Worm (Caenorhabditis elegans): ENCODE results near the gene spp-2.
"Not testable (repeated sequence)": the region's sequence is repeated elsewhere in the genome, so short reads cannot be mapped to it uniquely, and the experiment has no call there.

Gene spp-2

DNA sequence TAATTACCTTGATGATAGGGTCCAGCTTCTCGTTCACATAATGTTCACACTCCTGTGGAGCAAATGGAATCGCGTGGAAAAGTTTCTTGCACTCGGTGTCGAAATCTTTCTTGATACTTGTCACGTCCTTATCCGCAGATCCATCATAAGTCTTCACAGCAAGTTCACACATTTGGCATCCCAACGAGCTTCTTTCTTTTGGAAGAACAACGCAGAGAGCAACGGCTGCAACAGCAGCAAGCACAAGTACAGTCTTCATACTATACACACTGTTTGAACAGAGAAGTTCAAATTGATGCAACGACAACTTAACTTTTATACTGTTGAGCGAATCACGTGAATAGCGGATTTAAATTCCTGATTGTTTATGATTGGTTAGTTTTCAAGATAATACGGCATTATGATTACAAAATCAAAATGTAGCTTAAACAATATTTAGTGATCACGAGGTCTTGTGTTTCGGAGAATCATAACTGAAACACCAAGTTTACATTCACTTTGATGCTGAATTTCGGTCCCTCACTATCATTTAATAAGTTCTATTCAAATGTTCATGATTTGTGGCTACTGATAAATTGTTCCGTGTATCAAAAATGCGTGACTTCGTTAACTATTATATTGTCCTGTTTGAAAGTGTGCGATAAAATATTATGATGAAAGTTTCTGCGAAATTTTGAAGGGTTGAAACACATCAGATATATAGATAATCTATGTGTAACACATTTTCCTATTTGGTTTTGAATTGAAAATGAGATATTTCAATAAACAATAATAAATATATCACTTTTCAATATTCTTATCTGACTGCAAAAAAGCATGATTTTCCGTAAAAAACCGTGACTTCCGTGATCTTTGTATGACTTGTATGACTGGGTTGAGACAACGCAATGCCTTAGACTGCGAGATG, at the start of gene spp-2, which contains the start of gene spp-6:
spp-2 (minus strand) TSS at position 334 of the 907 bp plus-strand sequence.
spp-6 (plus strand) TSS at position 857 of the 907 bp plus-strand sequence.
- TF ChIP-seq cog-1 (tag; optimal IDR thresholded peaks at IDR 0.05): no peak
- no peak for TF ChIP-seq med-1 (GFP tag; optimal IDR thresholded peaks at IDR 0.05; ENCODE audit: insufficient read depth)
- no peak for TF ChIP-seq flt-1 (GFP tag; IDR thresholded peaks at IDR 0.05)
- no peak for TF ChIP-seq ref-1 (GFP tag; conservative IDR thresholded peaks at IDR 0.05)
- TF ChIP-seq T22C8.4 (GFP tag; IDR thresholded peaks at IDR 0.05): no peak
- no peak for TF ChIP-seq ztf-29 (GFP tag; IDR thresholded peaks at IDR 0.05)
- TF ChIP-seq klf-2 (GFP tag; conservative IDR thresholded peaks at IDR 0.05): no peak
- no peak for TF ChIP-seq tab-1 (GFP tag; IDR thresholded peaks at IDR 0.05)
- TF ChIP-seq ztf-23 (GFP tag; IDR thresholded peaks at IDR 0.05): no peak

DNA sequence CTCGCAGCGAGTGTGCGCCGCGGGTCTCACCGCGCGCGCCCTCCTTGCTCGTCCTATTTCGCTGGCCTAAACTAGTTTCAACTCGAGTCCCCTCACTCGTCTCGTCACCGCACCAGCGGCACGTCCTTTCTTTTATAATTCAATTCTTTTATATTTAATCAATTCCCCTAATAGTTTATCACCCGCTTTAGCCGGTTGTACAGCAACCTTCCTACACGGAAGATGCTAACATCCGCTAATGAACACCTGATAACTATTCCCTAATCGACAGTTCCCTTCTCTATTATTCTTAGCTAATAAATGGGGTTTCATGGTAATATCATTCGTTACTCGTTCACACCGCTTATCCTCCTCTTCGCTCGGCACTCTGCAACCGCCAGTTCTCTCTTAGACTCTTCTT, 48.6 kb upstream of the spp-2 start, which contains the start of gene C56G3.2:
C56G3.2 (plus strand) TSS at position 301 of the 400 bp plus-strand sequence.
- TF ChIP-seq klf-2 (GFP tag; conservative IDR thresholded peaks at IDR 0.05); T22C8.4 (GFP tag; IDR thresholded peaks at IDR 0.05); ztf-29 (GFP tag; IDR thresholded peaks at IDR 0.05): not testable (repeated sequence)

DNA sequence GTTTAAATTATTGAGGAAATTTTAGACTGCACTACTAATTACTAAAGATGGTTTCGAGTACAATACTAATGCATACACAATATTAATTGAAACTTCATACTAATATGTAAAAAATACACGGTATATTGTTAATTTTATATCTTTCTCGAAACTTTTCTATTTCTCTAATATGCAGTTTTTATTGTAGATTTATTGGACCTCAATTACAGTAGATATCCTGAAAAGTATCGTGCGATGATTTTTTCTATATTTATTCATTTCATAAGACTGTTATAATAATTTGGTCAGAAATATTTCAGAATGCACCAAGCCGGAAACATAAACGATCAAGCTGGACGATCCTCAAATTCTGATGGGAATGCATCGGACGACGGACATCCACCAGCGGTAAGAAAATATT, 27.1 kb upstream of the spp-2 start, which contains the start of gene C07D8.5:
C07D8.5 (plus strand) TSS at position 301 of the 400 bp plus-strand sequence.
- TF ChIP-seq flt-1 (GFP tag; IDR thresholded peaks at IDR 0.05) (no peak), tab-1 (GFP tag; IDR thresholded peaks at IDR 0.05) (no peak), cog-1 (tag; optimal IDR thresholded peaks at IDR 0.05) (no peak), med-1 (GFP tag; optimal IDR thresholded peaks at IDR 0.05; ENCODE audit: insufficient read depth) (no peak)

DNA sequence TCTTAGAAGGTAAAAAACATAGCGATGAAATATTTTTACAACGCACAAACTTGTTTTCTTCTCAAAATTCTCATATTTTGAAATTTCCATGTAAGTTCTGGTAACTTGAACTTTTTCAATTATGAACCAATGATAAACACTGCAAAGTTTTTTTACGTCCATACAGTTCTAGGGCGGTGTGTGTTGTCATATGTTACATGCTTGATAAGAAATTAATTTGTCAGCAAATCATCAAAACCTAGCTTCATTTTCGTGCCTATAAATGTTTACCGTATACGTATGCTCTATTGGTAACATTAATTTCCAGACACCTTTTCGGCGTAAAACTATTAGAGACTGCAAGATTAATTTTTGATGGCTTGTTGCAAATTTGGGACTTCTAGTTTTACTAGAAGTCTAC, 26.6 kb upstream of the spp-2 start:
- TF ChIP-seq tab-1 (GFP tag; IDR thresholded peaks at IDR 0.05): no peak
- no peak for TF ChIP-seq klf-2 (GFP tag; conservative IDR thresholded peaks at IDR 0.05)
- no peak for TF ChIP-seq flt-1 (GFP tag; IDR thresholded peaks at IDR 0.05)
- no peak for TF ChIP-seq cog-1 (tag; optimal IDR thresholded peaks at IDR 0.05)
- no peak for TF ChIP-seq med-1 (GFP tag; optimal IDR thresholded peaks at IDR 0.05; ENCODE audit: insufficient read depth)

DNA sequence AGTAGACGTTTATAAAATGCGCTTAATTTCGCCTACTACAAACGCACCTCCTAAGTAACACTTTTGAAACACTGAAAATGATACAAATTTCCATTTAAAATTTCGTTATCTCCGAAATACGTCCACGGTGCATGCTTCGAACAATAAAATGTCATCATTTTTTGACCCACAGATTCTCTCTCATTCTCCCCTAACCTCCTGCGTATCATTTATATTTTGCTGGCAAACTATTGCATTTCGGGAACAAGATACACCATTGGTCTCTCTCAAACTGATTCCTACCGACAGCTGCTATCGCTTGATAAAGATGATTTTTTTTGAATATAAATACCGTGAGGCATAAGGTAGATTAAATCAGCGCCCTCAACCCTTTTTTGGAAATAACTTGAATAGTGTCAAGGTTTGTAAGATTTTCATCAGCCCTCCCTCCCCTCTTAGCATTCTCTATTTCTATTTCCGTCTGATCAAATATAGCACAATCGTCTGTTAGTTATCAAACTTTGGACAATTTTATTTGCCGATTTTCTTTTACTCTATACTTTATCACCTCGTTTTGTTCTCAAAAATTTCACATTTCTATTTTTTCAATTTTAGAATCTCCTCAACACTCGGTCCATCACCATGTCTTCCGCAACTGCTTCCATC, 24.4 kb upstream of the spp-2 start, which contains the start of gene C07D8.6:
C07D8.6 (plus strand) TSS at position 595 of the 645 bp plus-strand sequence.
- TF ChIP-seq T22C8.4 (GFP tag; IDR thresholded peaks at IDR 0.05) (no peak), med-1 (GFP tag; optimal IDR thresholded peaks at IDR 0.05; ENCODE audit: insufficient read depth) (no peak), tab-1 (GFP tag; IDR thresholded peaks at IDR 0.05) (no peak), flt-1 (GFP tag; IDR thresholded peaks at IDR 0.05) (no peak), cog-1 (tag; optimal IDR thresholded peaks at IDR 0.05) (no peak), ref-1 (GFP tag; conservative IDR thresholded peaks at IDR 0.05) (no peak), ztf-29 (GFP tag; IDR thresholded peaks at IDR 0.05) (no peak), ztf-23 (GFP tag; IDR thresholded peaks at IDR 0.05) (no peak), klf-2 (GFP tag; conservative IDR thresholded peaks at IDR 0.05) (no peak)

DNA sequence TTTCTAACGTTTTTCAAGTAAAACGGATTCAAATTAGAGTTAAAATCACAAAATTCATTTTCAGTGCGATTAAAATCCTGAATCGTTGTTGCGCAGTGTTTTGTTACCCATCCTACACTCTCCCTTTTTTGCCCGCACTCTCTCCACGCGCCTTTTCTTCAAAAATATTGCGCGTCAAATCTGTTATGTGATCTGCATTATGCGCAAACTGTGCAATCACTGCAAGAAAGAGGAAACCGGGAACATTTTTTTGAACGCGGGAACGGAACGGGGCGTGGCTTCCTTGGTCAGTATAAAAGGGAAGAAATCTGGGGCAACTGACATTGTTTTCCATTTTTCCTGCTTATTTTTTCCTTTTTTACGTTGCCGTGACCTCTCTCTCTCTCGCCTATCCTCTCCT, 23.8 kb upstream of the spp-2 start:
- TF ChIP-seq ref-1 (GFP tag; conservative IDR thresholded peaks at IDR 0.05) (no peak), cog-1 (tag; optimal IDR thresholded peaks at IDR 0.05) (no peak), T22C8.4 (GFP tag; IDR thresholded peaks at IDR 0.05) (no peak), tab-1 (GFP tag; IDR thresholded peaks at IDR 0.05) (no peak), klf-2 (GFP tag; conservative IDR thresholded peaks at IDR 0.05) (no peak)

DNA sequence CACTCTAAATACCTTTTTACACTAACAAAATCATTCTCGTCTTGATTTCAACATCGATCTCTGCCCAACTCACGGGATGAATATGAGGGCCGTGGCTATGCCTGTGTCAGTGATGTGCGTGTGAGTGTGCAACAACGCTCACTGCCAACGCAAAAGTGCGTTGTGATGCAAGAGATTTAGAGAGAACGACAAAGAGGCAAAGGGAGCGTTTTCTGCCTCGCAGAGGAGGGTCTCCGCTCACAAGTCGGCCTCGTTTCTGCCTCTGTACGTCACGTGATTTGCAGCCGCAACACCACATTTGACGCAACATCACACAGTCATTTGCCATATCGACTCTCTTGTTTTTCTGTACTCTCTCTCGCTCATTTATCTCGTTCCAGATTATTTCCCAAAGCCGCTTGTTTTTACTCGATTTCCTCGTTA, 17.7 kb upstream of the spp-2 start, which contains the start of gene epg-7:
epg-7 (plus strand) TSS at position 413 of the 423 bp plus-strand sequence.
- TF ChIP-seq flt-1 (GFP tag; IDR thresholded peaks at IDR 0.05): no peak
- no peak for TF ChIP-seq klf-2 (GFP tag; conservative IDR thresholded peaks at IDR 0.05)
- peak; percentile 59 for TF ChIP-seq ztf-23 (GFP tag; IDR thresholded peaks at IDR 0.05)
- TF ChIP-seq ref-1 (GFP tag; conservative IDR thresholded peaks at IDR 0.05): no peak
- TF ChIP-seq T22C8.4 (GFP tag; IDR thresholded peaks at IDR 0.05): no peak
- no peak for TF ChIP-seq med-1 (GFP tag; optimal IDR thresholded peaks at IDR 0.05; ENCODE audit: insufficient read depth)
- peak; percentile 73 for TF ChIP-seq cog-1 (tag; optimal IDR thresholded peaks at IDR 0.05)
- no peak for TF ChIP-seq ztf-29 (GFP tag; IDR thresholded peaks at IDR 0.05)
- no peak for TF ChIP-seq tab-1 (GFP tag; IDR thresholded peaks at IDR 0.05)

DNA sequence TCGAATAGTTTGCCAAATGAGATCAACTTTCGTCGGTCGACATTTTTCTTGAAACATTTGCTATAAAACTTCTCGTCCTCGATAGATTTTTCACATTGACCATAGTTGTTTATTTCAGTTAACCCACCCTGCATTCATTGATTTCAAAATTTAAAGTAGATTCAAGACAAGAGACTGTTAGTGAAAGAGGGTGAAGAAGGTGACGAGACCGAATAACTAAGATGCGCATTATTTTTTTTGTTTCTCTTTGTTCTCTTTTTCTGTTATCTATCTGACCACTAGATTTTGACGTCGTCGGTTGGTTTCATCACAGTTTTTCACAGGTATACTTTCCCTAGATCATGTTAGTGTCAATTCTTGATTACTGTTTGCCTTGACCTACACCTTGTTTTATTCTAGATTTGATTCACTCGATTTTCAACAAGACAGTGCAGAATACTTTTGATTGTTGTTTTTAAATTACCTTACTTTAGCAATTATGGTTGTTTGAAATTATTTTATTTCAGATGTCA, 14.1 kb upstream of the spp-2 start, which contains the start of gene ttr-30:
ttr-30 (plus strand) TSS at position 265 of the 512 bp plus-strand sequence.
- no peak for TF ChIP-seq med-1 (GFP tag; optimal IDR thresholded peaks at IDR 0.05; ENCODE audit: insufficient read depth)
- TF ChIP-seq flt-1 (GFP tag; IDR thresholded peaks at IDR 0.05): no peak
- TF ChIP-seq ztf-23 (GFP tag; IDR thresholded peaks at IDR 0.05): no peak
- TF ChIP-seq ref-1 (GFP tag; conservative IDR thresholded peaks at IDR 0.05): no peak
- TF ChIP-seq klf-2 (GFP tag; conservative IDR thresholded peaks at IDR 0.05): no peak
- no peak for TF ChIP-seq tab-1 (GFP tag; IDR thresholded peaks at IDR 0.05)
- TF ChIP-seq ztf-29 (GFP tag; IDR thresholded peaks at IDR 0.05): no peak
- TF ChIP-seq T22C8.4 (GFP tag; IDR thresholded peaks at IDR 0.05): no peak
- TF ChIP-seq cog-1 (tag; optimal IDR thresholded peaks at IDR 0.05): no peak

DNA sequence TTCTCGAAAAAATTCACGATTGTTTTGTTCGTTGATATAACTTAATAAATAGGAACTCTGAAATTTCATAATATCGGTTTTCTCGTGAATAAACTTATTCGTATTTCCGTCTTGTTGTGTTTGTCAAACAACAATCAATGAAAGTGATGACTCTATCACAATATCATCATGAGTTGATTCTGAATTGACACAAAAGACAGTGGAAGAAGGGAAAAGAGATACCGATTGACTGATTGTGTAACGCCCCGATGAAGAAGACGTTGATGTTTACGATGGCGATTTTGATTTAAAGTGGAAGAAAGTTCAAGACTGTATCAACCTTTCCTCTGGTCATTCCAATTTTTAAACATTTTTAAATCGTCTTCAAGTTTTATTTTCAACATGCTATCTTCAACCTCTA, 13.0 kb upstream of the spp-2 start, which contains the start of gene ttr-59:
ttr-59 (plus strand) TSS at position 218 of the 400 bp plus-strand sequence.
- TF ChIP-seq ref-1 (GFP tag; conservative IDR thresholded peaks at IDR 0.05) (no peak), T22C8.4 (GFP tag; IDR thresholded peaks at IDR 0.05) (no peak), klf-2 (GFP tag; conservative IDR thresholded peaks at IDR 0.05) (no peak), ztf-23 (GFP tag; IDR thresholded peaks at IDR 0.05) (no peak)
